Fruit fly (Drosophila melanogaster) S2 (cell line): ENCODE data around the gene Nak.

Source experiments
- CG8478 ChIP-seq: fragments of >200 bp; optimal IDR thresholded peaks from 2 replicates; lab custom pipeline; 2018
- CTCF ChIP-seq, 2 experiments: fragments of >200 bp; optimal IDR thresholded peaks; 2 replicates each; lab custom pipeline; 2018

- TF ChIP-seq CG8478 (no peak), CTCF (optimal IDR thresholded peaks at IDR 0.05; lab: Kevin White, UChicago) (no peak)
Observed at dm6 chr2L:18966844-18967243, 1.7 kb downstream of the Nak start.
